Fruit fly (Drosophila melanogaster) whole organism, embryonic: ENCODE data around the gene CheA75a.

ENCODE experiments used
- B-H1 ChIP-seq: fragments of 200-800 bp; sonication (Bioruptor generic); IDR thresholded peaks from 3 replicates; pipeline ENCODE4 v1.3.6; 2022; ENCODE audit warnings: missing biosample characterization, missing genetic modification characterization
- CG10321 ChIP-seq: fragments of 200-800 bp; sonication (Bioruptor generic); IDR thresholded peaks from 2 replicates; pipeline ENCODE4 v1.3.6; 2022; ENCODE audit warnings: missing biosample characterization, missing genetic modification characterization
- CG11247 ChIP-seq: fragments of 200-800 bp; sonication (Bioruptor generic); IDR thresholded peaks from 2 replicates; pipeline ENCODE4 v1.3.6; 2022; ENCODE audit warnings: missing biosample characterization, missing genetic modification characterization
- CG11723 ChIP-seq: fragments of 200-800 bp; sonication (Bioruptor generic); optimal IDR thresholded peaks from 2 replicates; lab custom pipeline; 2017; ENCODE audit warnings: missing biosample characterization, mild to moderate bottlenecking, missing genetic modification characterization
- CG12236 ChIP-seq: fragments of 200-800 bp; sonication (Bioruptor generic); optimal IDR thresholded peaks from 2 replicates; lab custom pipeline; 2016; ENCODE audit warnings: missing biosample characterization, missing genetic modification characterization
- CG12659 ChIP-seq: fragments of 200-800 bp; sonication (Bioruptor generic); optimal IDR thresholded peaks from 3 replicates; lab custom pipeline; 2017; ENCODE audit warnings: mild to moderate bottlenecking, missing biosample characterization, missing genetic modification reagents, missing genetic modification characterization
- CG13775 ChIP-seq: fragments of 200-800 bp; sonication (Bioruptor generic); optimal IDR thresholded peaks from 3 replicates; lab custom pipeline; 2017; ENCODE audit warnings: missing biosample characterization, mild to moderate bottlenecking, missing genetic modification characterization
- CG14965 ChIP-seq: fragments of 200-800 bp; sonication (Bioruptor generic); optimal IDR thresholded peaks from 2 replicates; lab custom pipeline; 2016; ENCODE audit warnings: missing biosample characterization, missing genetic modification characterization, borderline replicate concordance
- CG15011 ChIP-seq: fragments of 200-800 bp; sonication (Bioruptor generic); optimal IDR thresholded peaks from 3 replicates; lab custom pipeline; 2018; ENCODE audit warnings: missing biosample characterization, mild to moderate bottlenecking, missing genetic modification characterization
- CG15601 ChIP-seq: fragments of 200-800 bp; sonication (Bioruptor generic); optimal IDR thresholded peaks from 3 replicates; lab custom pipeline; 2019; ENCODE audit warnings: missing biosample characterization, mild to moderate bottlenecking, missing genetic modification characterization, moderate library complexity
- CG1603 ChIP-seq: fragments of 200-800 bp; sonication (Bioruptor generic); optimal IDR thresholded peaks from 2 replicates; lab custom pipeline; 2019; ENCODE audit warnings: missing biosample characterization, mild to moderate bottlenecking, missing genetic modification characterization, moderate library complexity
- CG17186 ChIP-seq: fragments of 200-800 bp; sonication (Bioruptor generic); optimal IDR thresholded peaks from 3 replicates; lab custom pipeline; 2017; ENCODE audit warnings: missing biosample characterization, missing genetic modification reagents, missing genetic modification characterization
- CG17328 ChIP-seq: fragments of 200-800 bp; sonication (Bioruptor generic); IDR thresholded peaks from 2 replicates; pipeline ENCODE4 v1.3.6; 2022; ENCODE audit warnings: missing biosample characterization, missing genetic modification characterization
- CG18619 ChIP-seq: fragments of 200-800 bp; sonication (Bioruptor generic); optimal IDR thresholded peaks from 3 replicates; lab custom pipeline; 2017; ENCODE audit warnings: missing biosample characterization, mild to moderate bottlenecking, missing genetic modification characterization
- CG2678 ChIP-seq: fragments of 200-800 bp; sonication (Bioruptor generic); optimal IDR thresholded peaks from 3 replicates; lab custom pipeline; 2019; ENCODE audit warnings: missing biosample characterization, mild to moderate bottlenecking, missing genetic modification characterization, moderate library complexity
- CG2712 ChIP-seq: fragments of 200-800 bp; optimal IDR thresholded peaks from 3 replicates; lab custom pipeline; 2019; ENCODE audit warnings: missing biosample characterization, mild to moderate bottlenecking, missing genetic modification characterization, moderate library complexity
- CG31365 ChIP-seq: fragments of 200-800 bp; sonication (Bioruptor generic); optimal IDR thresholded peaks from 2 replicates; lab custom pipeline; 2018; ENCODE audit warnings: missing biosample characterization, mild to moderate bottlenecking, missing genetic modification characterization
- CG31388 ChIP-seq: fragments of 200-800 bp; sonication (Bioruptor generic); optimal IDR thresholded peaks from 2 replicates; lab custom pipeline; 2016; ENCODE audit warnings: missing biosample characterization, missing genetic modification characterization
- CG42726 ChIP-seq: fragments of 200-800 bp; sonication (Bioruptor generic); IDR thresholded peaks from 2 replicates; pipeline ENCODE4 v1.3.6; 2022; ENCODE audit warnings: missing biosample characterization, missing genetic modification characterization; ENCODE audit not compliant: partially characterized antibody
- CG4328 ChIP-seq: fragments of 200-800 bp; sonication (Bioruptor generic); optimal IDR thresholded peaks from 3 replicates; lab custom pipeline; 2017; ENCODE audit warnings: missing biosample characterization, missing genetic modification reagents, missing genetic modification characterization
- CG6689 ChIP-seq: fragments of 200-800 bp; sonication (Bioruptor generic); IDR thresholded peaks from 2 replicates; pipeline ENCODE4 v1.3.6; 2022; ENCODE audit warnings: missing biosample characterization, missing genetic modification characterization
- CG8089 ChIP-seq: fragments of 200-800 bp; sonication (Bioruptor generic); optimal IDR thresholded peaks from 3 replicates; lab custom pipeline; 2016; ENCODE audit warnings: missing biosample characterization, missing genetic modification characterization
- Dad ChIP-seq: fragments of 200-800 bp; sonication (Bioruptor generic); optimal IDR thresholded peaks from 3 replicates; lab custom pipeline; 2016; ENCODE audit warnings: missing biosample characterization, missing genetic modification characterization
- Fer2 ChIP-seq: fragments of 200-800 bp; sonication (Bioruptor generic); optimal IDR thresholded peaks from 2 replicates; lab custom pipeline; 2018; ENCODE audit warnings: missing biosample characterization, mild to moderate bottlenecking, missing genetic modification characterization, moderate library complexity
- HLHmδ ChIP-seq: fragments of 200-800 bp; sonication (Bioruptor generic); optimal IDR thresholded peaks from 2 replicates; lab custom pipeline; 2018; ENCODE audit warnings: missing biosample characterization, mild to moderate bottlenecking, missing genetic modification characterization, moderate library complexity
- Hand ChIP-seq: fragments of 200-800 bp; sonication (Bioruptor generic); optimal IDR thresholded peaks from 2 replicates; lab custom pipeline; 2017; ENCODE audit warnings: mild to moderate bottlenecking, missing biosample characterization, missing genetic modification reagents, missing genetic modification characterization
- Lim3 ChIP-seq: fragments of 200-800 bp; sonication (Bioruptor generic); IDR thresholded peaks from 2 replicates; pipeline ENCODE4 v1.3.6; 2022; ENCODE audit warnings: missing biosample characterization, missing genetic modification characterization
- Opbp ChIP-seq: fragments of 200-800 bp; sonication (Bioruptor generic); IDR thresholded peaks from 3 replicates; pipeline ENCODE4 v1.3.6; 2022; ENCODE audit warnings: missing biosample characterization, missing genetic modification characterization; ENCODE audit not compliant: partially characterized antibody
- PHDP ChIP-seq: fragments of 200-800 bp; sonication (Bioruptor generic); optimal IDR thresholded peaks from 3 replicates; lab custom pipeline; 2018; ENCODE audit warnings: missing biosample characterization, mild to moderate bottlenecking, missing genetic modification characterization, moderate library complexity
- Usf ChIP-seq: fragments of 200-800 bp; sonication (Bioruptor generic); optimal IDR thresholded peaks from 2 replicates; lab custom pipeline; 2017; ENCODE audit warnings: missing genotype, missing biosample characterization, missing genetic modification characterization
- ac ChIP-seq: fragments of 200-800 bp; sonication (Bioruptor generic); optimal IDR thresholded peaks from 3 replicates; lab custom pipeline; 2017; ENCODE audit warnings: missing biosample characterization, mild to moderate bottlenecking, missing genetic modification characterization
- ap ChIP-seq: fragments of 200-800 bp; sonication (Bioruptor generic); IDR thresholded peaks from 2 replicates; pipeline ENCODE4 v1.3.6; 2022; ENCODE audit warnings: missing biosample characterization, missing genetic modification characterization
- ase ChIP-seq: fragments of 200-800 bp; sonication (Bioruptor generic); IDR thresholded peaks from 3 replicates; pipeline ENCODE4 v1.3.6; 2022; ENCODE audit warnings: missing biosample characterization, missing genetic modification characterization
- cas ChIP-seq: fragments of 200-800 bp; sonication (Bioruptor generic); IDR thresholded peaks from 2 replicates; pipeline ENCODE4 v1.3.6; 2022; ENCODE audit warnings: missing biosample characterization, missing genetic modification characterization
- cg ChIP-seq: fragments of 200-800 bp; sonication (Bioruptor generic); optimal IDR thresholded peaks from 3 replicates; lab custom pipeline; 2019; ENCODE audit warnings: missing biosample characterization, mild to moderate bottlenecking, missing genetic modification characterization, moderate library complexity
- chinmo ChIP-seq: fragments of 200-800 bp; sonication (Bioruptor generic); IDR thresholded peaks from 4 replicates; pipeline ENCODE4 v1.3.6; 2022; ENCODE audit warnings: missing biosample characterization, missing genetic modification characterization; ENCODE audit not compliant: partially characterized antibody
- dimm ChIP-seq: fragments of 200-800 bp; sonication (Bioruptor generic); IDR thresholded peaks from 2 replicates; pipeline ENCODE4 v1.3.6; 2022; ENCODE audit warnings: missing biosample characterization, missing genetic modification characterization
- dysf ChIP-seq: fragments of 200-800 bp; sonication (Bioruptor generic); IDR thresholded peaks from 3 replicates; pipeline ENCODE4 v1.3.6; 2022; ENCODE audit warnings: missing biosample characterization, missing genetic modification characterization
- ewg ChIP-seq: fragments of 200-800 bp; sonication (Bioruptor generic); optimal IDR thresholded peaks from 3 replicates; lab custom pipeline; 2017; ENCODE audit warnings: mild to moderate bottlenecking, missing biosample characterization, missing genetic modification reagents, missing genetic modification characterization
- fu2 ChIP-seq: fragments of 200-800 bp; sonication (Bioruptor generic); optimal IDR thresholded peaks from 2 replicates; lab custom pipeline; 2016; ENCODE audit warnings: missing biosample characterization, missing genetic modification characterization
- gce ChIP-seq: fragments of 200-800 bp; sonication (Bioruptor generic); IDR thresholded peaks from 3 replicates; pipeline ENCODE4 v1.3.6; 2022; ENCODE audit warnings: missing biosample characterization, missing genetic modification characterization
- gcm ChIP-seq: fragments of 200-800 bp; sonication (Bioruptor generic); optimal IDR thresholded peaks from 2 replicates; lab custom pipeline; 2019; ENCODE audit warnings: missing biosample characterization, mild to moderate bottlenecking, missing genetic modification characterization, moderate library complexity
- gt ChIP-seq: fragments of 200-800 bp; sonication (Bioruptor generic); IDR thresholded peaks from 2 replicates; pipeline ENCODE4 v1.3.6; 2022; ENCODE audit warnings: missing biosample characterization, missing genetic modification characterization
- p53 ChIP-seq: fragments of 200-800 bp; sonication (Bioruptor generic); optimal IDR thresholded peaks from 2 replicates; lab custom pipeline; 2016; ENCODE audit warnings: missing biosample characterization, missing genetic modification characterization
- pnt ChIP-seq: fragments of 200-800 bp; sonication (Bioruptor generic); optimal IDR thresholded peaks from 3 replicates; lab custom pipeline; 2016; ENCODE audit warnings: missing biosample characterization, missing genetic modification characterization
- shn ChIP-seq: fragments of 200-800 bp; sonication (Bioruptor generic); optimal IDR thresholded peaks from 3 replicates; lab custom pipeline; 2016; ENCODE audit warnings: missing biosample characterization, missing genetic modification characterization
- tgo ChIP-seq: fragments of 200-800 bp; sonication (Bioruptor generic); IDR thresholded peaks from 3 replicates; pipeline ENCODE4 v1.3.6; 2022; ENCODE audit warnings: missing biosample characterization, missing genetic modification characterization
- tna ChIP-seq: fragments of 200-800 bp; sonication (Bioruptor generic); IDR thresholded peaks from 2 replicates; pipeline ENCODE4 v1.3.6; 2022; ENCODE audit warnings: missing biosample characterization, missing genetic modification characterization; ENCODE audit not compliant: partially characterized antibody
- tup ChIP-seq: fragments of 200-800 bp; sonication (Bioruptor generic); optimal IDR thresholded peaks from 2 replicates; lab custom pipeline; 2016; ENCODE audit warnings: missing biosample characterization, mild to moderate bottlenecking, missing genetic modification characterization, moderate library complexity
- usp ChIP-seq: fragments of >200 bp; optimal IDR thresholded peaks from 2 replicates; lab custom pipeline; 2017; ENCODE audit warnings: missing biosample characterization, missing genetic modification characterization

CheA75a gene

DNA sequence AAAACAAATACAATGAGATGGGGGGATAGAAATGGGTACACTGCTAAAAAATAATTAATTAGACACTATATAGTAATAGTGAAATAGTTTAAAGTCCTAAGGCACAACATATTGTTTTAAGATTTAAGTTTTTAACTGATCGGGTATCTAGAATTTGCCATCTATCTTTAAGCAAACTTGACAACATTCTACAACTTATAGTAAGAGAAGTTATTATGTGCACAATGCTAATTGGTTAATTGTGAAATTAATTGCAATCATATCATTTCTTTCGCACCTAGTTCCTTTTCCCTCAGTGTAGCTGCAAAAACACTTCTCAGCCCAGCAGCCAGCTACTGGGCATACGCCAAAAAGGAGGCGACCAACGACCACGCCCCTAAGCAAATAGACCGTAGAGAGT is 13.3 kb upstream of the CheA75a start (continued):
- TF ChIP-seq CG15011 (GFP tag; lab: Kevin White, UChicago), result peak; percentile 37
- TF ChIP-seq Usf (GFP tag; lab: Kevin White, UChicago), result peak; percentile 61
- peak; percentile 94 for TF ChIP-seq CG2712 (tag; lab: Kevin White, UChicago)
- no peak for TF ChIP-seq Lim3
- TF ChIP-seq tgo (GFP tag; lab: Robert Waterston, UW), result peak; percentile 51; the same call in 2 of the 3 replicates
- TF ChIP-seq CG12236, result peak; percentile 43
- no peak for TF ChIP-seq Fer2
- TF ChIP-seq CG8089 (GFP tag; lab: Kevin White, UChicago), result peak; percentile 46
- no peak for TF ChIP-seq cas (GFP tag; lab: Robert Waterston, UW)
- no peak for TF ChIP-seq ac (GFP tag; lab: Kevin White, UChicago)
- TF ChIP-seq CG17328 (GFP tag; lab: Robert Waterston, UW), result peak; percentile 38; the same call in 1 of the 2 replicates
- no peak for TF ChIP-seq CG14965 (GFP tag; lab: Kevin White, UChicago)
- no peak for TF ChIP-seq HLHmδ (GFP tag; lab: Kevin White, UChicago)
- TF ChIP-seq PHDP (tag; lab: Kevin White, UChicago), result peak; percentile 74
- TF ChIP-seq ase (GFP tag; lab: Robert Waterston, UW), result no peak; the same call in 2 of the 3 replicates
- 0 out of 2 replicates have a peak, but pooled peaks have one; percentile 32 for TF ChIP-seq ap (GFP tag; lab: Robert Waterston, UW)
- peak; percentile 64 for TF ChIP-seq CG18619
- peak; percentile 82 for TF ChIP-seq CG1603 (tag; lab: Kevin White, UChicago)
- peak; percentile 73 for TF ChIP-seq CG6689 (GFP tag; lab: Robert Waterston, UW)
- no peak for TF ChIP-seq CG11247
- TF ChIP-seq Opbp (GFP tag; lab: Robert Waterston, UW), result no peak
- TF ChIP-seq usp, result no peak
- TF ChIP-seq tna, result no peak
- TF ChIP-seq dimm (GFP tag; lab: Robert Waterston, UW), result peak; percentile 38; the same call in 1 of the 2 replicates
- peak; percentile 89 for TF ChIP-seq CG15601
- TF ChIP-seq CG17186 (GFP tag; lab: Kevin White, UChicago), result peak; percentile 49
- TF ChIP-seq CG2678 (tag; lab: Kevin White, UChicago), result peak; percentile 84
- no peak for TF ChIP-seq cg (GFP tag; lab: Kevin White, UChicago)
- TF ChIP-seq CG13775 (GFP tag; lab: Kevin White, UChicago), result peak; percentile 74
- TF ChIP-seq ewg (GFP tag; lab: Kevin White, UChicago), result peak; percentile 62
- TF ChIP-seq chinmo (GFP tag; lab: Robert Waterston, UW), result no peak
- TF ChIP-seq B-H1 (GFP tag; lab: Robert Waterston, UW), result peak; percentile 32; the same call in 2 of the 3 replicates
- no peak for TF ChIP-seq CG31365 (tag; lab: Kevin White, UChicago)
- no peak for TF ChIP-seq CG42726 (GFP tag; lab: Robert Waterston, UW)
- no peak for TF ChIP-seq CG10321 (GFP tag; lab: Robert Waterston, UW)
- peak; percentile 57 for TF ChIP-seq gcm (GFP tag; lab: Kevin White, UChicago)
- TF ChIP-seq gt (GFP tag; lab: Robert Waterston, UW), result peak; percentile 32; the same call in 1 of the 2 replicates
- no peak for TF ChIP-seq gce (GFP tag; lab: Robert Waterston, UW)
- TF ChIP-seq CG4328 (GFP tag; lab: Kevin White, UChicago), result peak; percentile 42
- peak; percentile 68 for TF ChIP-seq pnt (GFP tag; lab: Kevin White, UChicago)
- peak; percentile 68; the same call in 2 of the 3 replicates for TF ChIP-seq dysf (GFP tag; lab: Robert Waterston, UW)
- no peak for TF ChIP-seq CG31388 (GFP tag; lab: Kevin White, UChicago)
- TF ChIP-seq p53, result no peak
- TF ChIP-seq shn (GFP tag; lab: Kevin White, UChicago), result peak; percentile 45
- peak; percentile 47 for TF ChIP-seq CG11723 (GFP tag; lab: Kevin White, UChicago)
- peak; percentile 59 for TF ChIP-seq CG12659 (GFP tag; lab: Kevin White, UChicago)
- TF ChIP-seq Dad (GFP tag; lab: Kevin White, UChicago), result no peak
- no peak for TF ChIP-seq fu2 (GFP tag; lab: Kevin White, UChicago)
- peak; percentile 1 for TF ChIP-seq tup
- no peak for TF ChIP-seq Hand (GFP tag; lab: Kevin White, UChicago)
